Worm (Caenorhabditis elegans) whole organism, L1 larva: ENCODE data around the gene W03F9.11.

Experiments
- C04F5.9 ChIP-seq: sonication (generic microtip); optimal IDR thresholded peaks from 2 replicates; lab custom pipeline; 2016; ENCODE audit warnings: missing genetic modification characterization, missing compliant biosample characterization
- C34B4.2 ChIP-seq: sonication (generic microtip); optimal IDR thresholded peaks from 2 replicates; lab custom pipeline; 2017; ENCODE audit warnings: mild to moderate bottlenecking, missing genetic modification characterization, missing compliant biosample characterization
- F16B12.6 ChIP-seq: fragments of 150-350 bp; optimal IDR thresholded peaks from 2 replicates; lab custom pipeline; 2014; ENCODE audit warnings: missing biosample characterization, missing genetic modification characterization
- Y116A8C.19 ChIP-seq: sonication (generic microtip); optimal IDR thresholded peaks from 2 replicates; lab custom pipeline; 2016; ENCODE audit warnings: missing compliant biosample characterization, missing genetic modification characterization, borderline replicate concordance
- aly-2 ChIP-seq: fragments of 150-350 bp; optimal IDR thresholded peaks from 2 replicates; lab custom pipeline; 2014; ENCODE audit warnings: missing biosample characterization, missing genetic modification characterization
- ceh-63 ChIP-seq: fragments of 200-800 bp; sonication (Bioruptor generic); optimal IDR thresholded peaks from 2 replicates; lab custom pipeline; 2018; ENCODE audit warnings: mild to moderate bottlenecking, missing genetic modification characterization, missing compliant biosample characterization
- ceh-88 ChIP-seq: fragments of 200-800 bp; sonication (Bioruptor generic); IDR thresholded peaks from 2 replicates; pipeline ENCODE4 v1.3.6; 2022; ENCODE audit warnings: missing genetic modification characterization, missing compliant biosample characterization
- ces-1 ChIP-seq: fragments of 150-350 bp; optimal IDR thresholded peaks from 2 replicates; lab custom pipeline; 2014; ENCODE audit warnings: missing biosample characterization, missing genetic modification reagents, missing genetic modification characterization
- dpl-1 ChIP-seq, 3 experiments: fragments of 150-350 bp in 2 of 3; sonication (generic microtip) in 1 of 3; optimal IDR thresholded peaks; 2 replicates each; lab custom pipeline; 2014 to 2017; ENCODE audit warnings: missing biosample characterization in 3 of 3, missing genetic modification characterization in 3 of 3, missing genetic modification reagents in 3 of 3
- dsc-1 ChIP-seq: sonication (generic microtip); optimal IDR thresholded peaks from 2 replicates; lab custom pipeline; 2016; ENCODE audit warnings: mild to moderate bottlenecking, missing genetic modification characterization, missing compliant biosample characterization
- efl-1 ChIP-seq, 4 experiments: fragments of 150-350 bp; optimal IDR thresholded peaks in 3 of 4; peaks in 1 of 4; 1 replicate in 1 of 4; 2 replicates in 3 of 4; lab custom pipeline; 2014; ENCODE audit warnings: missing biosample characterization in 2 of 4, missing genetic modification characterization in 2 of 4, missing genetic modification reagents in 2 of 4
- fkh-8 ChIP-seq: sonication (generic microtip); optimal IDR thresholded peaks from 2 replicates; lab custom pipeline; 2016; ENCODE audit warnings: mild to moderate bottlenecking, missing genetic modification characterization, missing compliant biosample characterization
- hlh-4 ChIP-seq: sonication (generic microtip); optimal IDR thresholded peaks from 2 replicates; lab custom pipeline; 2016; ENCODE audit warnings: mild to moderate bottlenecking, missing genetic modification characterization, missing compliant biosample characterization
- isw-1 ChIP-seq: fragments of 200-800 bp; sonication (Bioruptor generic); IDR thresholded peaks from 2 replicates; pipeline ENCODE4 v1.3.6; 2022; ENCODE audit warnings: missing genetic modification characterization, missing compliant biosample characterization
- jun-1 ChIP-seq: fragments of 150-350 bp; optimal IDR thresholded peaks from 2 replicates; lab custom pipeline; 2014; ENCODE audit warnings: missing biosample characterization, missing genetic modification reagents, missing genetic modification characterization
- lin-14 ChIP-seq: fragments of 200-800 bp; sonication (Bioruptor generic); optimal IDR thresholded peaks from 2 replicates; lab custom pipeline; 2018; ENCODE audit warnings: mild to moderate bottlenecking, missing genetic modification characterization, moderate library complexity, missing compliant biosample characterization
- lin-15B ChIP-seq: fragments of 150-350 bp; sonication (generic microtip); optimal IDR thresholded peaks from 3 replicates; lab custom pipeline; 2014; ENCODE audit warnings: missing biosample characterization, missing genetic modification characterization
- lir-3 ChIP-seq: sonication (generic microtip); optimal IDR thresholded peaks from 2 replicates; lab custom pipeline; 2016; ENCODE audit warnings: mild to moderate bottlenecking, missing genetic modification characterization, moderate library complexity, missing compliant biosample characterization; ENCODE audit not compliant: poor library complexity
- mab-9 ChIP-seq: fragments of 200-800 bp; sonication (Bioruptor generic); IDR thresholded peaks from 2 replicates; pipeline ENCODE4 v1.3.6; 2022; ENCODE audit warnings: missing genetic modification reagents, missing genetic modification characterization, missing compliant biosample characterization
- mdl-1 ChIP-seq, 2 experiments: fragments of 150-350 bp; optimal IDR thresholded peaks; 2 replicates each; lab custom pipeline; 2014 to 2017; ENCODE audit warnings: missing biosample characterization in 2 of 2, missing genetic modification characterization in 2 of 2, inconsistent platforms in 1 of 2
- mep-1 ChIP-seq: fragments of 150-350 bp; optimal IDR thresholded peaks from 2 replicates; lab custom pipeline; 2014; ENCODE audit warnings: missing biosample characterization, missing genetic modification characterization
- nhr-12 ChIP-seq: sonication (generic microtip); optimal IDR thresholded peaks from 2 replicates; lab custom pipeline; 2017; ENCODE audit warnings: missing biosample characterization, missing genetic modification characterization
- nhr-19 ChIP-seq: fragments of 200-800 bp; sonication (Bioruptor generic); conservative IDR thresholded peaks from 2 replicates; pipeline ENCODE4 v1.3.6; 2022; ENCODE audit warnings: missing genetic modification characterization, missing compliant biosample characterization
- nhr-237 ChIP-seq: fragments of 150-350 bp; optimal IDR thresholded peaks from 2 replicates; lab custom pipeline; 2014; ENCODE audit warnings: missing biosample characterization, missing genetic modification characterization
- nhr-28 ChIP-seq: fragments of 150-350 bp; optimal IDR thresholded peaks from 2 replicates; lab custom pipeline; 2014; ENCODE audit warnings: missing biosample characterization, missing genetic modification characterization
- nhr-47 ChIP-seq: sonication (generic microtip); optimal IDR thresholded peaks from 2 replicates; lab custom pipeline; 2016; ENCODE audit warnings: mild to moderate bottlenecking, missing genetic modification characterization, moderate library complexity, missing compliant biosample characterization
- nhr-71 ChIP-seq: sonication (generic microtip); optimal IDR thresholded peaks from 2 replicates; lab custom pipeline; 2016; ENCODE audit warnings: mild to moderate bottlenecking, missing genetic modification characterization, moderate library complexity, missing compliant biosample characterization
- nhr-76 ChIP-seq: sonication (generic microtip); optimal IDR thresholded peaks from 2 replicates; lab custom pipeline; 2017; ENCODE audit warnings: missing biosample characterization, missing genetic modification characterization
- nhr-77 ChIP-seq: fragments of 150-350 bp; optimal IDR thresholded peaks from 2 replicates; lab custom pipeline; 2014; ENCODE audit warnings: missing biosample characterization, missing genetic modification characterization
- nhr-84 ChIP-seq: sonication (generic microtip); optimal IDR thresholded peaks from 2 replicates; lab custom pipeline; 2017; ENCODE audit warnings: missing biosample characterization, missing genetic modification characterization
- nhr-85 ChIP-seq: sonication (generic microtip); peaks from one replicate; lab custom pipeline; 2016; ENCODE audit warnings: missing genetic modification characterization, inconsistent platforms, missing compliant biosample characterization
- nhr-90 ChIP-seq: sonication (generic microtip); optimal IDR thresholded peaks from 2 replicates; lab custom pipeline; 2016; ENCODE audit warnings: mild to moderate bottlenecking, missing genetic modification characterization, missing compliant biosample characterization; ENCODE audit not compliant: poor library complexity
- pax-3 ChIP-seq: fragments of 200-800 bp; sonication (Bioruptor generic); optimal IDR thresholded peaks from 2 replicates; lab custom pipeline; 2018; ENCODE audit warnings: mild to moderate bottlenecking, missing genetic modification characterization, moderate library complexity, missing compliant biosample characterization
- pqm-1 ChIP-seq: sonication (generic microtip); optimal IDR thresholded peaks from 3 replicates; lab custom pipeline; 2017; ENCODE audit warnings: missing biosample characterization, missing genetic modification characterization
- rnt-1 ChIP-seq: sonication (generic microtip); optimal IDR thresholded peaks from 2 replicates; lab custom pipeline; 2016; ENCODE audit warnings: mild to moderate bottlenecking, missing genetic modification characterization, moderate library complexity, missing compliant biosample characterization
- skn-1 ChIP-seq: fragments of 150-350 bp; optimal IDR thresholded peaks from 2 replicates; lab custom pipeline; 2014; ENCODE audit warnings: missing biosample characterization, missing genetic modification characterization
- sptf-1 ChIP-seq: fragments of 150-350 bp; optimal IDR thresholded peaks from 2 replicates; lab custom pipeline; 2014; ENCODE audit warnings: missing biosample characterization, missing genetic modification characterization
- tbx-2 ChIP-seq: sonication (generic microtip); optimal IDR thresholded peaks from 2 replicates; lab custom pipeline; 2016; ENCODE audit warnings: missing genetic modification characterization, missing compliant biosample characterization
- tlp-1 ChIP-seq: fragments of 150-350 bp; optimal IDR thresholded peaks from 2 replicates; lab custom pipeline; 2014; ENCODE audit warnings: missing biosample characterization, missing genetic modification characterization
- unc-130 ChIP-seq: fragments of 150-350 bp; optimal IDR thresholded peaks from 2 replicates; lab custom pipeline; 2017; ENCODE audit warnings: missing biosample characterization, missing genetic modification characterization, inconsistent platforms
- unc-30 ChIP-seq: sonication (generic microtip); optimal IDR thresholded peaks from 2 replicates; lab custom pipeline; 2017; ENCODE audit warnings: missing biosample characterization, missing genetic modification characterization
- unc-62 ChIP-seq: fragments of 150-350 bp; optimal IDR thresholded peaks from 2 replicates; lab custom pipeline; 2014; ENCODE audit warnings: missing biosample characterization, missing genetic modification reagents, missing genetic modification characterization
- unc-98 ChIP-seq: fragments of 200-800 bp; sonication (Bioruptor generic); IDR thresholded peaks from 2 replicates; pipeline ENCODE4 v1.3.6; 2022; ENCODE audit warnings: missing genetic modification characterization, missing compliant biosample characterization
- xbp-1 ChIP-seq: sonication (generic microtip); optimal IDR thresholded peaks from 2 replicates; lab custom pipeline; 2016; ENCODE audit warnings: missing genetic modification characterization, missing compliant biosample characterization
- ztf-4 ChIP-seq: fragments of 150-350 bp; optimal IDR thresholded peaks from 2 replicates; lab custom pipeline; 2014; ENCODE audit warnings: missing biosample characterization, missing genetic modification characterization

The W03F9.11 gene

ce11 chrV:173437-173836 is 32.3 kb upstream of the W03F9.11 start:
- no peak for TF ChIP-seq nhr-77 (tag; lab: Kevin White, UChicago)
- peak; percentile 16 for TF ChIP-seq pax-3 (tag; lab: Kevin White, UChicago)
- TF ChIP-seq efl-1 (optimal IDR thresholded peaks at IDR 0.05; lab: Kevin White, UChicago), result peak in 1 of 2 experiments; percentile 21
- no peak for TF ChIP-seq efl-1 (GFP tag; optimal IDR thresholded peaks at IDR 0.05 in 1 of 2; lab: Kevin White, UChicago)
- TF ChIP-seq nhr-90 (tag; lab: Kevin White, UChicago), result no peak
- peak; percentile 71 for TF ChIP-seq fkh-8 (tag; lab: Kevin White, UChicago)
- TF ChIP-seq, all 84 proteins: peak for 3

- TF ChIP-seq nhr-85 (peak; percentile 57), nhr-76 (no peak), unc-130 (tag; lab: Kevin White, UChicago) (no peak)
Observed at ce11 chrV:172110-172509, 31.0 kb upstream of the W03F9.11 start, which contains the start of gene cfap-36. Gene cfap-36 (minus strand): TSS chrV:172210.

- TF ChIP-seq ces-1 (no peak), unc-62 (GFP tag; lab: Kevin White, UChicago) (no peak), dpl-1 (GFP tag; optimal IDR thresholded peaks at IDR 0.05; lab: Kevin White, UChicago) (no peak), nhr-47 (tag; lab: Kevin White, UChicago) (no peak), pqm-1 (no peak)
Observed at ce11 chrV:166687-167086, 25.5 kb upstream of the W03F9.11 start, which contains the start of gene Y108G3AL.2. Gene Y108G3AL.2 (plus strand): TSS chrV:166987.

- TF ChIP-seq mab-9 (GFP tag; lab: Robert Waterston, UW) (no peak), ceh-88 (GFP tag; lab: Robert Waterston, UW) (no peak), isw-1 (peak; percentile 15; the same call in 1 of the 2 replicates), rnt-1 (tag; lab: Kevin White, UChicago) (peak; percentile 54), hlh-4 (tag; lab: Kevin White, UChicago) (no peak), jun-1 (tag; lab: Kevin White, UChicago) (no peak), ces-1 (no peak), unc-30 (tag; lab: Kevin White, UChicago) (no peak), aly-2 (tag; lab: Kevin White, UChicago) (peak; percentile 58), skn-1 (tag; lab: Kevin White, UChicago) (peak; percentile 59), unc-98 (0 out of 2 replicates have a peak, but pooled peaks have one; percentile 32), nhr-237 (tag; lab: Kevin White, UChicago) (no peak), nhr-71 (peak; percentile 74), nhr-90 (tag; lab: Kevin White, UChicago) (peak; percentile 33), lin-15B (tag; lab: Kevin White, UChicago) (peak; percentile 26), nhr-84 (tag; lab: Kevin White, UChicago) (no peak), nhr-28 (tag; lab: Kevin White, UChicago) (no peak), nhr-19 (GFP tag; lab: Robert Waterston, UW) (peak; percentile 27; the same call in 1 of the 2 replicates), Y116A8C.19 (tag; lab: Kevin White, UChicago) (no peak), pax-3 (tag; lab: Kevin White, UChicago) (no peak), nhr-12 (tag; lab: Kevin White, UChicago) (no peak), F16B12.6 (tag; lab: Kevin White, UChicago) (peak; percentile 63), tlp-1 (tag; lab: Kevin White, UChicago) (no peak), lin-14 (GFP tag; lab: Kevin White, UChicago) (no peak), mdl-1 (tag; optimal IDR thresholded peaks at IDR 0.05; lab: Kevin White, UChicago) (peak in 1 of 2 experiments; percentile 43), C04F5.9 (no peak), sptf-1 (tag; lab: Kevin White, UChicago) (no peak), mep-1 (tag; lab: Kevin White, UChicago) (peak; percentile 55), dsc-1 (peak; percentile 64), tbx-2 (tag; lab: Kevin White, UChicago) (peak; percentile 48), unc-62 (GFP tag; lab: Kevin White, UChicago) (no peak), lir-3 (tag; lab: Kevin White, UChicago) (no peak), C34B4.2 (tag; lab: Kevin White, UChicago) (no peak), ztf-4 (tag; lab: Kevin White, UChicago) (no peak), xbp-1 (tag; lab: Kevin White, UChicago) (peak; percentile 52), ceh-63 (GFP tag; lab: Kevin White, UChicago) (no peak)
Observed at ce11 chrV:156044-156869, 15.1 kb upstream of the W03F9.11 start, which contains the start of gene ttb-1. Gene ttb-1 (plus strand): TSS chrV:156819.
